Worm (Caenorhabditis elegans): Measurements from ENCODE around the gene gcy-27.
A peak's percentile ranks its signal among the peaks of the same experiment; 100 is the strongest.

The gcy-27 gene

ce11 chrIV:17440001-17440400, 3.5 kb upstream of the gcy-27 start, which contains the start of gene C06A12.19:
C06A12.19 (minus strand) TSS chrIV:17440101.
- TF ChIP-seq skn-1 (tag; optimal IDR thresholded peaks at IDR 0.05) (no peak), mab-5 (tag; optimal IDR thresholded peaks at IDR 0.05) (no peak), unc-62 (GFP tag; optimal IDR thresholded peaks at IDR 0.05) (no peak), aly-2 (tag; optimal IDR thresholded peaks at IDR 0.05) (no peak), ZK546.5 (tag; optimal IDR thresholded peaks at IDR 0.05) (no peak), ztf-11 (tag; optimal IDR thresholded peaks at IDR 0.05) (no peak), sma-3 (GFP tag; optimal IDR thresholded peaks at IDR 0.05) (no peak), unc-39 (tag; optimal IDR thresholded peaks at IDR 0.05) (no peak), nhr-25 (tag; optimal IDR thresholded peaks at IDR 0.05) (no peak)

- TF ChIP-seq elt-1 (tag; optimal IDR thresholded peaks at IDR 0.05): no peak
- TF ChIP-seq mab-5 (tag; optimal IDR thresholded peaks at IDR 0.05): no peak
- TF ChIP-seq ztf-1 (GFP tag; conservative IDR thresholded peaks at IDR 0.05): no peak
- TF ChIP-seq nhr-21 (tag; optimal IDR thresholded peaks at IDR 0.05): no peak
- no peak for TF ChIP-seq egl-27 (tag; optimal IDR thresholded peaks at IDR 0.05)
- TF ChIP-seq fos-1 (tag; optimal IDR thresholded peaks at IDR 0.05): no peak
- no peak for TF ChIP-seq R02D3.7 (tag; optimal IDR thresholded peaks at IDR 0.05)
- no peak for TF ChIP-seq gmeb-1 (tag; optimal IDR thresholded peaks at IDR 0.05)
- TF ChIP-seq lin-13 (GFP tag; optimal IDR thresholded peaks at IDR 0.05): no peak
- no peak for TF ChIP-seq sma-3 (GFP tag; optimal IDR thresholded peaks at IDR 0.05)
- TF ChIP-seq nhr-25 (tag; optimal IDR thresholded peaks at IDR 0.05): no peak
Measured at ce11 chrIV:17437038-17437437, 586 bp upstream of the gcy-27 start, which contains the start of gene C06A12.8. C06A12.8 (plus strand) TSS chrIV:17437338.

- TF ChIP-seq egl-27 (tag; optimal IDR thresholded peaks at IDR 0.05) (no peak), nhr-77 (tag; optimal IDR thresholded peaks at IDR 0.05) (no peak), skn-1 (tag; optimal IDR thresholded peaks at IDR 0.05) (no peak), F13H6.1 (tag; optimal IDR thresholded peaks at IDR 0.05) (no peak), lin-39 (tag; optimal IDR thresholded peaks at IDR 0.05) (no peak), peb-1 (tag; optimal IDR thresholded peaks at IDR 0.05) (no peak), ceh-82 (tag; optimal IDR thresholded peaks at IDR 0.05) (no peak), lin-11 (tag; optimal IDR thresholded peaks at IDR 0.05) (no peak), ceh-16 (tag; optimal IDR thresholded peaks at IDR 0.05) (no peak), dmd-4 (tag; optimal IDR thresholded peaks at IDR 0.05) (no peak), nhr-10 (tag; optimal IDR thresholded peaks at IDR 0.05) (no peak), sma-9 (GFP tag; optimal IDR thresholded peaks at IDR 0.05) (no peak), sma-9 (tag; optimal IDR thresholded peaks at IDR 0.05) (no peak), unc-55 (GFP tag; optimal IDR thresholded peaks at IDR 0.05) (no peak), sem-4 (tag; optimal IDR thresholded peaks at IDR 0.05) (no peak), ZK546.5 (tag; optimal IDR thresholded peaks at IDR 0.05) (no peak)
Measured at ce11 chrIV:17435228-17435627, 1.2 kb downstream of the gcy-27 start.

- peak; percentile 53 for TF ChIP-seq fos-1 (tag; optimal IDR thresholded peaks at IDR 0.05)
- no peak for TF ChIP-seq dmd-4 (tag; optimal IDR thresholded peaks at IDR 0.05)
Measured at ce11 chrIV:17432223-17432826, 4.1 kb downstream of the gcy-27 start.

ce11 chrIV:17431287-17431686, 5.2 kb downstream of the gcy-27 start, which contains the start of gene lact-6:
lact-6 (minus strand) TSS chrIV:17431387.
- TF ChIP-seq sem-4 (tag; optimal IDR thresholded peaks at IDR 0.05) (no peak), nhr-23 (tag; optimal IDR thresholded peaks at IDR 0.05) (no peak), fos-1 (tag; optimal IDR thresholded peaks at IDR 0.05) (no peak), ama-1 (optimal IDR thresholded peaks at IDR 0.05) (no peak), ztf-4 (tag; optimal IDR thresholded peaks at IDR 0.05) (no peak), ztf-1 (GFP tag; conservative IDR thresholded peaks at IDR 0.05) (no peak), lin-11 (tag; optimal IDR thresholded peaks at IDR 0.05) (no peak), ceh-82 (tag; optimal IDR thresholded peaks at IDR 0.05) (no peak), mbf-1 (tag; optimal IDR thresholded peaks at IDR 0.05) (no peak), lin-39 (tag; optimal IDR thresholded peaks at IDR 0.05) (no peak), mdl-1 (tag; optimal IDR thresholded peaks at IDR 0.05) (no peak), Y55F3AM.14 (GFP tag; optimal IDR thresholded peaks at IDR 0.05) (no peak), lsy-2 (tag; optimal IDR thresholded peaks at IDR 0.05) (no peak)

Data from whole organism, L2 larva.